Worm (Caenorhabditis elegans): ENCODE results near the gene Y55D5A.1.

The Y55D5A.1 gene

ce11 chrIII:2943995-2944394, 38.2 kb upstream of the Y55D5A.1 start, which contains the start of gene R10F2.6:
Gene R10F2.6 (minus strand): TSS chrIII:2944095.
- no peak for TF ChIP-seq zfh-2 (GFP tag; conservative IDR thresholded peaks at IDR 0.05)
- no peak for TF ChIP-seq zim-3 (tag; optimal IDR thresholded peaks at IDR 0.05)
- no peak for TF ChIP-seq madf-8 (GFP tag; conservative IDR thresholded peaks at IDR 0.05)
- TF ChIP-seq F39B2.1 (GFP tag; IDR thresholded peaks at IDR 0.05), result no peak
- TF ChIP-seq egl-44 (GFP tag; IDR thresholded peaks at IDR 0.05), result no peak
- TF ChIP-seq B0336.3 (GFP tag; IDR thresholded peaks at IDR 0.05), result no peak
- no peak for TF ChIP-seq ztf-18 (tag; optimal IDR thresholded peaks at IDR 0.05)
- TF ChIP-seq let-526 (GFP tag; IDR thresholded peaks at IDR 0.05), result no peak
- no peak for TF ChIP-seq efl-1 (GFP tag; optimal IDR thresholded peaks at IDR 0.05)
- TF ChIP-seq repo-1 (tag; optimal IDR thresholded peaks at IDR 0.05), result no peak
- no peak for TF ChIP-seq gei-17 (GFP tag; optimal IDR thresholded peaks at IDR 0.05)
- no peak for TF ChIP-seq B0019.2 (GFP tag; conservative IDR thresholded peaks at IDR 0.05)
- no peak for TF ChIP-seq ztf-6 (GFP tag; IDR thresholded peaks at IDR 0.05)
- no peak for TF ChIP-seq lin-35 (GFP tag; optimal IDR thresholded peaks at IDR 0.05)
- TF ChIP-seq ceh-79 (tag; optimal IDR thresholded peaks at IDR 0.05), result no peak

- TF ChIP-seq madf-6 (GFP tag; IDR thresholded peaks at IDR 0.05), result 0 out of 2 replicates have a peak, but pooled peaks have one; percentile 3
- TF ChIP-seq F10E7.11 (tag; optimal IDR thresholded peaks at IDR 0.05), result no peak
- no peak for TF ChIP-seq Y56A3A.18 (GFP tag; IDR thresholded peaks at IDR 0.05)
- no peak for TF ChIP-seq ekl-4 (GFP tag; IDR thresholded peaks at IDR 0.05)
Measured at ce11 chrIII:2946101-2946500, 36.1 kb upstream of the Y55D5A.1 start, which contains the start of gene H05C05.4. Gene H05C05.4 (minus strand): TSS chrIII:2946201.

ce11 chrIII:2946626-2947168, 35.5 kb upstream of the Y55D5A.1 start, which contains the start of gene H05C05.1:
Gene H05C05.1 (plus strand): TSS chrIII:2947118.
- TF ChIP-seq rcor-1 (GFP tag; IDR thresholded peaks at IDR 0.05) (peak; percentile 56; the same call in 1 of the 2 replicates), Y95B8A.8 (GFP tag; IDR thresholded peaks at IDR 0.05) (0 out of 2 replicates have a peak, but pooled peaks have one; percentile 45), F39B2.1 (GFP tag; IDR thresholded peaks at IDR 0.05) (no peak), sdz-38 (tag; optimal IDR thresholded peaks at IDR 0.05) (no peak), tlf-1 (GFP tag; optimal IDR thresholded peaks at IDR 0.05) (peak; percentile 66), T07F8.4 (tag; optimal IDR thresholded peaks at IDR 0.05) (no peak), lsl-1 (GFP tag; optimal IDR thresholded peaks at IDR 0.05) (peak; percentile 100), efl-1 (GFP tag; optimal IDR thresholded peaks at IDR 0.05) (peak; percentile 71), snpc-1.1 (tag; optimal IDR thresholded peaks at IDR 0.05; ENCODE audit: insufficient read depth) (no peak), snpc-1.3 (tag; optimal IDR thresholded peaks at IDR 0.05; ENCODE audit: insufficient read depth) (peak; percentile 44), hmg-1.2 (GFP tag; IDR thresholded peaks at IDR 0.05) (peak; percentile 35; the same call in 1 of the 2 replicates), ztf-22 (GFP tag; optimal IDR thresholded peaks at IDR 0.05) (no peak), nfya-1 (tag; optimal IDR thresholded peaks at IDR 0.05; ENCODE audit: borderline replicate concordance, insufficient read depth) (no peak), D2030.7 (GFP tag; IDR thresholded peaks at IDR 0.05) (peak; percentile 80), tbx-9 (tag; optimal IDR thresholded peaks at IDR 0.05; ENCODE audit: borderline replicate concordance) (no peak), dox-1 (GFP tag; IDR thresholded peaks at IDR 0.05) (peak; percentile 78), B0019.2 (GFP tag; conservative IDR thresholded peaks at IDR 0.05) (0 out of 2 replicates have a peak, but pooled peaks have one; percentile 24), F57A8.1 (GFP tag; optimal IDR thresholded peaks at IDR 0.05) (no peak), fkh-3 (tag; optimal IDR thresholded peaks at IDR 0.05) (no peak), ztf-26 (tag; optimal IDR thresholded peaks at IDR 0.05) (no peak), nfyb-1 (GFP tag; IDR thresholded peaks at IDR 0.05) (no peak), ama-1 (optimal IDR thresholded peaks at IDR 0.05) (no peak), ama-1 (GFP tag; optimal IDR thresholded peaks at IDR 0.05) (no peak), hrde-1 (tag; optimal IDR thresholded peaks at IDR 0.05; ENCODE audit: borderline replicate concordance) (peak; percentile 17), mxl-1 (tag; optimal IDR thresholded peaks at IDR 0.05) (no peak), bed-1 (GFP tag; IDR thresholded peaks at IDR 0.05) (no peak), lin-40 (tag; optimal IDR thresholded peaks at IDR 0.05) (no peak), T26A5.8 (tag; optimal IDR thresholded peaks at IDR 0.05) (no peak), tbp1 (GFP tag; optimal IDR thresholded peaks at IDR 0.05) (peak; percentile 46)
